Worm (Caenorhabditis elegans) whole organism, young adult: ENCODE measurements around the gene K05F6.12.
"Not testable (repeated sequence)": the region's sequence is repeated elsewhere in the genome, so short reads cannot be mapped to it uniquely, and the experiment has no call there.

Experiments used
- F23B12.7 ChIP-seq: sonication (generic microtip); optimal IDR thresholded peaks from 2 replicates; lab custom pipeline; 2017; ENCODE audit warnings: missing genetic modification characterization, mild to moderate bottlenecking, missing compliant biosample characterization, antibody characterized with exemption, moderate library complexity; ENCODE audit not compliant: insufficient read depth
- let-526 ChIP-seq: fragments of 200-800 bp; sonication (Bioruptor generic); IDR thresholded peaks from 2 replicates; pipeline ENCODE4 v1.3.6; 2022; ENCODE audit warnings: missing genetic modification reagents, missing genetic modification characterization, missing compliant biosample characterization
- let-607 ChIP-seq, 2 experiments: fragments of 200-800 bp in 1 of 2; sonication (Bioruptor generic) in 1 of 2; sonication (generic microtip) in 1 of 2; optimal IDR thresholded peaks; 2 replicates each; lab custom pipeline; 2016 to 2018; ENCODE audit warnings: mild to moderate bottlenecking in 2 of 2, missing compliant biosample characterization in 2 of 2, missing genetic modification characterization in 2 of 2, moderate library complexity in 2 of 2, missing genotype in 1 of 2
- mel-28 ChIP-seq: sonication (generic microtip); optimal IDR thresholded peaks from 2 replicates; lab custom pipeline; 2016; ENCODE audit warnings: borderline replicate concordance, mild to moderate bottlenecking, missing genetic modification characterization, missing compliant biosample characterization
- nhr-27 ChIP-seq: fragments of 200-800 bp; sonication (Bioruptor generic); optimal IDR thresholded peaks from 2 replicates; lab custom pipeline; 2018; ENCODE audit warnings: mild to moderate bottlenecking, missing genetic modification characterization, moderate library complexity, missing compliant biosample characterization

DNA sequence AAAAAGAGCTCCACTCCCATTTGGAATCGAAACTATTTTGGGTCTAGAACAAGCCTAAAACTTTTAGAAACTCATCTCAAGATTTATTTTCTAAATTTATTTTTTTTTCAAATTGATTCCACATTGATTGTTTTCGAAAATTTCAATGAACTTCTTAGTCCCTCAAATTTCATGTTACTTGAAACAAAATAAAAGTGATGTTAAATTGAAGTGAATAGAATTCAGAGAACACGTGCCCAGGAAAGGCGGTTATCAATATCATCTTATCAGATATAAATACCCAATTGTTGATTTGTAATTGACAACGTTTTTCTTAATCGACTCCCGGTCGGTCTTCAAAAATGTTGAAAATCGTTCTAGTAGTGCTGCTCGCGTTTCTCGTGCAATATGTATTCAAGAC lies 5.1 kb upstream of the K05F6.12 start, which contains the start of gene poml-4:
- TF ChIP-seq nhr-27; let-607 (tag; optimal IDR thresholded peaks at IDR 0.05; lab: Kevin White, UChicago); let-526 (GFP tag; lab: Robert Waterston, UW); F23B12.7 (tag; lab: Kevin White, UChicago); mel-28 (tag; lab: Kevin White, UChicago): not testable (repeated sequence)
